Worm (Caenorhabditis elegans): Measurements from ENCODE around the gene flp-34.

- TF ChIP-seq aly-2 (tag; optimal IDR thresholded peaks at IDR 0.05): no peak
- no peak for TF ChIP-seq snpc-4 (tag; optimal IDR thresholded peaks at IDR 0.05)
- no peak for TF ChIP-seq skn-1 (tag; optimal IDR thresholded peaks at IDR 0.05)
- no peak for TF ChIP-seq elt-3 (tag; optimal IDR thresholded peaks at IDR 0.05)
- TF ChIP-seq unc-39 (tag; optimal IDR thresholded peaks at IDR 0.05): no peak
- no peak for TF ChIP-seq unc-62 (GFP tag; optimal IDR thresholded peaks at IDR 0.05)
- TF ChIP-seq ztf-4 (tag; optimal IDR thresholded peaks at IDR 0.05): no peak
- TF ChIP-seq mdl-1 (tag; optimal IDR thresholded peaks at IDR 0.05): no peak
Measured at ce11 chrV:1021456-1021855, 11.7 kb downstream of the flp-34 start.

Data from whole organism, L3 larva.